Worm (Caenorhabditis elegans): ENCODE measurements around the gene gldi-6.

gldi-6 gene

ce11 chrII:3441377-3441776 is 5.4 kb upstream of the gldi-6 start, which contains the start of gene C16C8.27:
TSS of gene C16C8.27 (plus strand) at chrII:3441677.
- no peak for TF ChIP-seq aly-2 (tag; optimal IDR thresholded peaks at IDR 0.05)
- no peak for TF ChIP-seq lin-14 (GFP tag; optimal IDR thresholded peaks at IDR 0.05)
- TF ChIP-seq unc-130 (tag; optimal IDR thresholded peaks at IDR 0.05): no peak
- no peak for TF ChIP-seq lin-39 (tag; optimal IDR thresholded peaks at IDR 0.05)
- no peak for TF ChIP-seq ceh-8 (GFP tag; optimal IDR thresholded peaks at IDR 0.05)
- TF ChIP-seq pax-3 (tag; optimal IDR thresholded peaks at IDR 0.05): no peak
- no peak for TF ChIP-seq jun-1 (tag; optimal IDR thresholded peaks at IDR 0.05)
- TF ChIP-seq ztf-4 (tag; optimal IDR thresholded peaks at IDR 0.05): no peak
- TF ChIP-seq lsy-2 (tag; optimal IDR thresholded peaks at IDR 0.05): no peak

- TF ChIP-seq ceh-8 (GFP tag; optimal IDR thresholded peaks at IDR 0.05) (no peak), nhr-47 (tag; optimal IDR thresholded peaks at IDR 0.05) (no peak), sox-4 (tag; optimal IDR thresholded peaks at IDR 0.05) (no peak), tlp-1 (tag; optimal IDR thresholded peaks at IDR 0.05) (no peak), fkh-8 (tag; optimal IDR thresholded peaks at IDR 0.05) (no peak), nhr-12 (tag; optimal IDR thresholded peaks at IDR 0.05) (no peak), mdl-1 (tag; optimal IDR thresholded peaks at IDR 0.05) (no peak), grh-1 (GFP tag; IDR thresholded peaks at IDR 0.05) (no peak), irx-1 (tag; optimal IDR thresholded peaks at IDR 0.05) (no peak), nhr-237 (tag; optimal IDR thresholded peaks at IDR 0.05) (no peak), fos-1 (tag; optimal IDR thresholded peaks at IDR 0.05) (no peak), ztf-4 (tag; optimal IDR thresholded peaks at IDR 0.05) (no peak), unc-86 (tag; optimal IDR thresholded peaks at IDR 0.05) (no peak), xbp-1 (tag; optimal IDR thresholded peaks at IDR 0.05) (no peak), hpl-2 (GFP tag; optimal IDR thresholded peaks at IDR 0.05) (no peak), alr-1 (tag; optimal IDR thresholded peaks at IDR 0.05; ENCODE audit: borderline replicate concordance) (no peak), dsc-1 (tag; optimal IDR thresholded peaks at IDR 0.05) (no peak), tbx-2 (tag; optimal IDR thresholded peaks at IDR 0.05) (no peak)
These were observed 3.6 kb upstream of the gldi-6 start, which contains the start of gene C16C8.22 for ce11 chrII:3443154-3443553. TSS of gene C16C8.22 (minus strand) at chrII:3443254.

- no peak for TF ChIP-seq elt-2 (tag; optimal IDR thresholded peaks at IDR 0.05)
- TF ChIP-seq elt-3 (tag; optimal IDR thresholded peaks at IDR 0.05): no peak
- TF ChIP-seq nhr-28 (tag; optimal IDR thresholded peaks at IDR 0.05): no peak
- TF ChIP-seq C34B4.2 (tag; optimal IDR thresholded peaks at IDR 0.05): no peak
- no peak for TF ChIP-seq ceh-8 (GFP tag; optimal IDR thresholded peaks at IDR 0.05)
- TF ChIP-seq lin-14 (GFP tag; optimal IDR thresholded peaks at IDR 0.05): no peak
- TF ChIP-seq sox-4 (tag; optimal IDR thresholded peaks at IDR 0.05): no peak
- no peak for TF ChIP-seq lsy-2 (tag; optimal IDR thresholded peaks at IDR 0.05)
- no peak for TF ChIP-seq mep-1 (tag; optimal IDR thresholded peaks at IDR 0.05)
- TF ChIP-seq nhr-84 (tag; optimal IDR thresholded peaks at IDR 0.05): no peak
- TF ChIP-seq nhr-77 (tag; optimal IDR thresholded peaks at IDR 0.05): no peak
- TF ChIP-seq zip-4 (GFP tag; optimal IDR thresholded peaks at IDR 0.05): no peak
- TF ChIP-seq mdl-1 (tag; optimal IDR thresholded peaks at IDR 0.05): no peak
- no peak for TF ChIP-seq pag-3 (tag; optimal IDR thresholded peaks at IDR 0.05; ENCODE audit: borderline replicate concordance, insufficient read depth)
- TF ChIP-seq dpl-1 (GFP tag; optimal IDR thresholded peaks at IDR 0.05): no peak
- no peak for TF ChIP-seq ceh-82 (tag; optimal IDR thresholded peaks at IDR 0.05)
- no peak for TF ChIP-seq mef-2 (tag; optimal IDR thresholded peaks at IDR 0.05)
- no peak for TF ChIP-seq aha-1 (tag; optimal IDR thresholded peaks at IDR 0.05)
- TF ChIP-seq F16B12.6 (tag; optimal IDR thresholded peaks at IDR 0.05): no peak
These were observed 2.5 kb upstream of the gldi-6 start, which contains the start of gene C16C8.4 for ce11 chrII:3444280-3444679. TSS of gene C16C8.4 (minus strand) at chrII:3444380.

All from whole organism, L1 larva.